Fruit fly (Drosophila melanogaster) whole organism, embryonic: ENCODE data around the gene ana1.

ENCODE experiments used
- Atf6 ChIP-seq: fragments of 200-800 bp; sonication (Bioruptor generic); IDR thresholded peaks from 2 replicates; pipeline ENCODE4 v1.3.6; 2022; ENCODE audit warnings: missing biosample characterization, missing genetic modification characterization
- Awh ChIP-seq: fragments of 200-800 bp; sonication (Bioruptor generic); IDR thresholded peaks from 2 replicates; pipeline ENCODE4, ENCODE4 v1.3.6; 2022; ENCODE audit warnings: missing biosample characterization, missing genetic modification characterization
- CG10979 ChIP-seq: fragments of 200-800 bp; sonication (Bioruptor generic); optimal IDR thresholded peaks from 2 replicates; lab custom pipeline; 2018; ENCODE audit warnings: missing biosample characterization, mild to moderate bottlenecking, missing genetic modification characterization, moderate library complexity
- CG11696 ChIP-seq: fragments of 200-800 bp; sonication (Bioruptor generic); IDR thresholded peaks from 2 replicates; pipeline ENCODE4 v1.3.6; 2022; ENCODE audit warnings: missing biosample characterization, missing genetic modification characterization
- CG13123 ChIP-seq: fragments of 200-800 bp; sonication (Bioruptor generic); optimal IDR thresholded peaks from 2 replicates; lab custom pipeline; 2016; ENCODE audit warnings: missing biosample characterization, missing genetic modification characterization
- CG13287 ChIP-seq: fragments of 200-800 bp; sonication (Bioruptor generic); IDR thresholded peaks from 2 replicates; pipeline ENCODE4 v1.3.6; 2022; ENCODE audit warnings: missing biosample characterization, missing genetic modification characterization; ENCODE audit not compliant: partially characterized antibody
- CG1602 ChIP-seq: fragments of 200-800 bp; sonication (Bioruptor generic); optimal IDR thresholded peaks from 3 replicates; lab custom pipeline; 2016; ENCODE audit warnings: missing biosample characterization, missing genetic modification characterization
- CG17359 ChIP-seq: fragments of 200-800 bp; sonication (Bioruptor generic); optimal IDR thresholded peaks from 3 replicates; lab custom pipeline; 2018; ENCODE audit warnings: missing biosample characterization, mild to moderate bottlenecking, missing genetic modification characterization, moderate library complexity
- CG17829 ChIP-seq: fragments of 200-800 bp; optimal IDR thresholded peaks from 2 replicates; lab custom pipeline; 2019; ENCODE audit warnings: missing biosample characterization, mild to moderate bottlenecking, missing genetic modification characterization, moderate library complexity
- CG2199 ChIP-seq: fragments of 200-800 bp; sonication (Bioruptor generic); IDR thresholded peaks from 3 replicates; pipeline ENCODE4 v1.3.6; 2022; ENCODE audit warnings: missing biosample characterization, missing genetic modification characterization
- CG2202 ChIP-seq: fragments of 200-800 bp; sonication (Bioruptor generic); optimal IDR thresholded peaks from 2 replicates; lab custom pipeline; 2018; ENCODE audit warnings: missing biosample characterization, mild to moderate bottlenecking, missing genetic modification characterization
- CG2678 ChIP-seq: fragments of 200-800 bp; sonication (Bioruptor generic); optimal IDR thresholded peaks from 3 replicates; lab custom pipeline; 2019; ENCODE audit warnings: missing biosample characterization, mild to moderate bottlenecking, missing genetic modification characterization, moderate library complexity
- CG30403 ChIP-seq: fragments of 200-800 bp; sonication (Bioruptor generic); optimal IDR thresholded peaks from 3 replicates; lab custom pipeline; 2016; ENCODE audit warnings: missing biosample characterization, missing genetic modification characterization
- CG32772 ChIP-seq: fragments of 200-800 bp; sonication (Bioruptor generic); IDR thresholded peaks from 2 replicates; pipeline ENCODE4 v1.3.6; 2022; ENCODE audit warnings: missing biosample characterization, missing genetic modification characterization
- CG3281 ChIP-seq: fragments of 200-800 bp; sonication (Bioruptor generic); optimal IDR thresholded peaks from 3 replicates; lab custom pipeline; 2017; ENCODE audit warnings: missing biosample characterization, mild to moderate bottlenecking, missing genetic modification characterization
- CG34376 ChIP-seq: fragments of 200-800 bp; sonication (Bioruptor generic); optimal IDR thresholded peaks from 2 replicates; lab custom pipeline; 2018; ENCODE audit warnings: missing biosample characterization, mild to moderate bottlenecking, missing genetic modification characterization
- CG3726 ChIP-seq: fragments of 200-800 bp; sonication (Bioruptor generic); IDR thresholded peaks from 3 replicates; pipeline ENCODE4, ENCODE4 v1.3.6; 2022; ENCODE audit warnings: missing biosample characterization, missing genetic modification characterization
- CG42726 ChIP-seq: fragments of 200-800 bp; sonication (Bioruptor generic); IDR thresholded peaks from 2 replicates; pipeline ENCODE4 v1.3.6; 2022; ENCODE audit warnings: missing biosample characterization, missing genetic modification characterization; ENCODE audit not compliant: partially characterized antibody
- CG4282 ChIP-seq: fragments of 200-800 bp; sonication (Bioruptor generic); optimal IDR thresholded peaks from 2 replicates; lab custom pipeline; 2016; ENCODE audit warnings: missing biosample characterization, missing genetic modification characterization
- CG4820 ChIP-seq: fragments of 200-800 bp; sonication (Bioruptor generic); optimal IDR thresholded peaks from 3 replicates; lab custom pipeline; 2016; ENCODE audit warnings: missing biosample characterization, missing genetic modification characterization
- CG7357 ChIP-seq: fragments of 200-800 bp; sonication (Bioruptor generic); IDR thresholded peaks from 3 replicates; pipeline ENCODE4 v1.3.6; 2022; ENCODE audit warnings: missing biosample characterization, missing genetic modification characterization
- CG8290 ChIP-seq, 3 experiments: fragments of 200-800 bp; sonication (Bioruptor generic); optimal IDR thresholded peaks; 2 replicates each; lab custom pipeline; 2016 to 2019; ENCODE audit warnings: missing biosample characterization in 3 of 3, missing genetic modification characterization in 3 of 3, mild to moderate bottlenecking in 2 of 3, moderate library complexity in 1 of 3
- CG8478 ChIP-seq: fragments of >200 bp; optimal IDR thresholded peaks from 2 replicates; lab custom pipeline; 2018
- CG9437 ChIP-seq: fragments of 200-800 bp; sonication (Bioruptor generic); optimal IDR thresholded peaks from 2 replicates; lab custom pipeline; 2018; ENCODE audit warnings: missing biosample characterization, mild to moderate bottlenecking, missing genetic modification characterization
- D19A ChIP-seq: fragments of 200-800 bp; optimal IDR thresholded peaks from 3 replicates; lab custom pipeline; 2019; ENCODE audit warnings: missing biosample characterization, mild to moderate bottlenecking, missing genetic modification characterization, moderate library complexity
- Dek ChIP-seq: fragments of 200-800 bp; sonication (Bioruptor generic); optimal IDR thresholded peaks from 3 replicates; lab custom pipeline; 2019; ENCODE audit warnings: missing biosample characterization, mild to moderate bottlenecking, missing genetic modification characterization, moderate library complexity
- Dip2 ChIP-seq: fragments of 200-800 bp; sonication (Bioruptor generic); IDR thresholded peaks from 2 replicates; pipeline ENCODE4 v1.3.6; 2022; ENCODE audit warnings: missing biosample characterization, missing genetic modification characterization
- Fer2 ChIP-seq: fragments of 200-800 bp; sonication (Bioruptor generic); optimal IDR thresholded peaks from 2 replicates; lab custom pipeline; 2018; ENCODE audit warnings: missing biosample characterization, mild to moderate bottlenecking, missing genetic modification characterization, moderate library complexity
- Hr3 ChIP-seq: fragments of 200-800 bp; sonication (Bioruptor generic); optimal IDR thresholded peaks from 3 replicates; lab custom pipeline; 2016; ENCODE audit warnings: missing biosample characterization, missing genetic modification characterization
- Lim3 ChIP-seq: fragments of 200-800 bp; sonication (Bioruptor generic); IDR thresholded peaks from 2 replicates; pipeline ENCODE4 v1.3.6; 2022; ENCODE audit warnings: missing biosample characterization, missing genetic modification characterization
- MTF-1 ChIP-seq: fragments of 200-800 bp; sonication (Bioruptor generic); optimal IDR thresholded peaks from 2 replicates; lab custom pipeline; 2018; ENCODE audit warnings: missing biosample characterization, mild to moderate bottlenecking, missing genetic modification characterization, borderline replicate concordance
- Med ChIP-seq: fragments of 200-800 bp; sonication (Bioruptor generic); peaks from one replicate; lab custom pipeline; 2016; ENCODE audit warnings: missing biosample characterization, missing genetic modification characterization, mild to moderate bottlenecking, inconsistent platforms, moderate library complexity
- abd-A ChIP-seq: fragments of 200-800 bp; sonication (Bioruptor generic); optimal IDR thresholded peaks from 3 replicates; lab custom pipeline; 2019; ENCODE audit warnings: missing biosample characterization, mild to moderate bottlenecking, missing genetic modification characterization, moderate library complexity
- az2 ChIP-seq: fragments of 200-800 bp; sonication (Bioruptor generic); optimal IDR thresholded peaks from 3 replicates; lab custom pipeline; 2016; ENCODE audit warnings: missing biosample characterization, missing genetic modification characterization
- cas ChIP-seq: fragments of 200-800 bp; sonication (Bioruptor generic); IDR thresholded peaks from 2 replicates; pipeline ENCODE4 v1.3.6; 2022; ENCODE audit warnings: missing biosample characterization, missing genetic modification characterization
- cwo ChIP-seq: fragments of 200-800 bp; sonication (Bioruptor generic); optimal IDR thresholded peaks from 3 replicates; lab custom pipeline; 2017; ENCODE audit warnings: missing biosample characterization, missing genetic modification characterization, mild to moderate bottlenecking, moderate library complexity, missing genetic modification reagents
- en ChIP-seq: fragments of 200-800 bp; sonication (Bioruptor generic); optimal IDR thresholded peaks from 2 replicates; lab custom pipeline; 2016; ENCODE audit warnings: missing biosample characterization, missing genetic modification characterization
- ewg ChIP-seq: fragments of 200-800 bp; sonication (Bioruptor generic); optimal IDR thresholded peaks from 3 replicates; lab custom pipeline; 2017; ENCODE audit warnings: mild to moderate bottlenecking, missing biosample characterization, missing genetic modification reagents, missing genetic modification characterization
- fu2 ChIP-seq: fragments of 200-800 bp; sonication (Bioruptor generic); optimal IDR thresholded peaks from 2 replicates; lab custom pipeline; 2016; ENCODE audit warnings: missing biosample characterization, missing genetic modification characterization
- gce ChIP-seq: fragments of 200-800 bp; sonication (Bioruptor generic); IDR thresholded peaks from 3 replicates; pipeline ENCODE4 v1.3.6; 2022; ENCODE audit warnings: missing biosample characterization, missing genetic modification characterization
- gcm ChIP-seq: fragments of 200-800 bp; sonication (Bioruptor generic); optimal IDR thresholded peaks from 2 replicates; lab custom pipeline; 2019; ENCODE audit warnings: missing biosample characterization, mild to moderate bottlenecking, missing genetic modification characterization, moderate library complexity
- h ChIP-seq: fragments of >200 bp; optimal IDR thresholded peaks from 2 replicates; lab custom pipeline; 2017
- jigr1 ChIP-seq: fragments of 200-800 bp; sonication (Bioruptor generic); IDR thresholded peaks from 3 replicates; pipeline ENCODE4 v1.3.6; 2022; ENCODE audit warnings: missing biosample characterization, missing genetic modification characterization
- knrl ChIP-seq: fragments of 200-800 bp; sonication (Bioruptor generic); IDR thresholded peaks from 3 replicates; pipeline ENCODE4 v1.3.6; 2022; ENCODE audit warnings: missing biosample characterization, missing genetic modification characterization; ENCODE audit not compliant: partially characterized antibody
- p53 ChIP-seq: fragments of 200-800 bp; sonication (Bioruptor generic); optimal IDR thresholded peaks from 2 replicates; lab custom pipeline; 2016; ENCODE audit warnings: missing biosample characterization, missing genetic modification characterization
- pfk ChIP-seq: fragments of 200-800 bp; sonication (Bioruptor generic); optimal IDR thresholded peaks from 2 replicates; lab custom pipeline; 2018; ENCODE audit warnings: missing biosample characterization, mild to moderate bottlenecking, missing genetic modification characterization, moderate library complexity
- psq ChIP-seq: fragments of 200-800 bp; sonication (Bioruptor generic); optimal IDR thresholded peaks from 2 replicates; lab custom pipeline; 2017; ENCODE audit warnings: missing biosample characterization, missing genetic modification characterization
- row ChIP-seq: fragments of 200-800 bp; sonication (Bioruptor generic); IDR thresholded peaks from 3 replicates; pipeline ENCODE4 v1.3.6; 2022; ENCODE audit warnings: missing biosample characterization, missing genetic modification characterization
- salm ChIP-seq: fragments of 200-800 bp; sonication (Bioruptor generic); optimal IDR thresholded peaks from 2 replicates; lab custom pipeline; 2018; ENCODE audit warnings: missing biosample characterization, mild to moderate bottlenecking, missing genetic modification characterization
- sqz ChIP-seq: fragments of 200-800 bp; sonication (Bioruptor generic); optimal IDR thresholded peaks from 3 replicates; lab custom pipeline; 2018; ENCODE audit warnings: missing biosample characterization, mild to moderate bottlenecking, missing genetic modification characterization
- wdn ChIP-seq: fragments of 200-800 bp; sonication (Bioruptor generic); IDR thresholded peaks from 2 replicates; pipeline ENCODE4 v1.3.6; 2022; ENCODE audit warnings: missing biosample characterization, missing genetic modification characterization
- wor ChIP-seq: fragments of 200-800 bp; sonication (Bioruptor generic); IDR thresholded peaks from 2 replicates; pipeline ENCODE4 v1.3.6; 2022; ENCODE audit warnings: missing biosample characterization, missing genetic modification characterization

The ana1 gene

dm6 chr3R:24564799-24565344 is 34.5 kb downstream of the ana1 start (continued):
- TF ChIP-seq CG13123 (GFP tag; lab: Kevin White, UChicago) (no peak), CG32772 (GFP tag; lab: Robert Waterston, UW) (no peak), CG4820 (GFP tag; lab: Kevin White, UChicago) (no peak), CG8290 (GFP tag; optimal IDR thresholded peaks at IDR 0.05; lab: Kevin White, UChicago) (no peak), CG8290 (tag; optimal IDR thresholded peaks at IDR 0.05; lab: Kevin White, UChicago) (peak in 1 of 2 experiments; percentile 8), Dip2 (GFP tag; lab: Robert Waterston, UW) (no peak), CG8478 (lab: Kevin White, UChicago) (no peak), CG10979 (tag; lab: Kevin White, UChicago) (no peak), salm (tag; lab: Kevin White, UChicago) (no peak), ewg (GFP tag; lab: Kevin White, UChicago) (no peak), CG2199 (no peak), wor (GFP tag; lab: Robert Waterston, UW) (no peak), abd-A (peak; percentile 80), row (GFP tag; lab: Robert Waterston, UW) (0 out of 3 replicates have a peak, but pooled peaks have one; percentile 36), gce (GFP tag; lab: Robert Waterston, UW) (no peak), psq (GFP tag; lab: Kevin White, UChicago) (no peak), CG30403 (no peak), Med (GFP tag; lab: Kevin White, UChicago) (peak; percentile 75), Lim3 (no peak), CG17829 (tag; lab: Kevin White, UChicago) (no peak), az2 (GFP tag; lab: Kevin White, UChicago) (no peak), fu2 (GFP tag; lab: Kevin White, UChicago) (no peak), CG4282 (GFP tag; lab: Kevin White, UChicago) (no peak), CG13287 (GFP tag; lab: Robert Waterston, UW) (no peak), Awh (GFP tag; lab: Robert Waterston, UW) (no peak), CG7357 (no peak), CG34376 (GFP tag; lab: Kevin White, UChicago) (no peak), CG17359 (tag; lab: Kevin White, UChicago) (no peak), h (no peak), D19A (tag; lab: Kevin White, UChicago) (no peak), knrl (GFP tag; lab: Robert Waterston, UW) (no peak), Dek (tag; lab: Kevin White, UChicago) (no peak), wdn (GFP tag; lab: Robert Waterston, UW) (no peak), CG3281 (no peak), MTF-1 (GFP tag; lab: Kevin White, UChicago) (no peak), en (GFP tag; lab: Kevin White, UChicago) (no peak), cas (GFP tag; lab: Robert Waterston, UW) (no peak), p53 (GFP tag; lab: Kevin White, UChicago) (no peak), CG42726 (GFP tag; lab: Robert Waterston, UW) (no peak), gcm (no peak), sqz (peak; percentile 58), Fer2 (tag; lab: Kevin White, UChicago) (no peak), Atf6 (peak; percentile 12; the same call in 1 of the 2 replicates), cwo (GFP tag; lab: Kevin White, UChicago) (no peak), CG11696 (no peak), CG9437 (GFP tag; lab: Kevin White, UChicago) (no peak), CG3726 (no peak), Hr3 (no peak), jigr1 (GFP tag; lab: Robert Waterston, UW) (no peak), CG2678 (tag; lab: Kevin White, UChicago) (no peak), CG1602 (GFP tag; lab: Kevin White, UChicago) (no peak), pfk (GFP tag; lab: Kevin White, UChicago) (no peak), CG2202 (tag; lab: Kevin White, UChicago) (no peak)
